Worm (Caenorhabditis elegans): ENCODE measurements around the gene R107.2.

ce11 chrIII:9050600-9050999 is 4.9 kb upstream of the R107.2 start, which contains the start of gene ikke-1:
- TF ChIP-seq nhr-12 (tag; optimal IDR thresholded peaks at IDR 0.05) (no peak), unc-62 (GFP tag; optimal IDR thresholded peaks at IDR 0.05) (no peak), snpc-4 (tag; optimal IDR thresholded peaks at IDR 0.05) (no peak), ztf-11 (tag; optimal IDR thresholded peaks at IDR 0.05) (no peak), nhr-2 (tag; optimal IDR thresholded peaks at IDR 0.05) (peak; percentile 11), pha-4 (tag; optimal IDR thresholded peaks at IDR 0.05) (no peak), nhr-237 (tag; optimal IDR thresholded peaks at IDR 0.05) (no peak), tbx-8 (GFP tag; optimal IDR thresholded peaks at IDR 0.05) (no peak), lsy-2 (tag; optimal IDR thresholded peaks at IDR 0.05) (no peak)
